Fruit fly (Drosophila melanogaster) whole organism, prepupa: ENCODE measurements around the gene CG34425.

ENCODE experiments used
- CG10631 ChIP-seq: fragments of 200-800 bp; sonication (Bioruptor generic); optimal IDR thresholded peaks from 2 replicates; lab custom pipeline; 2016; ENCODE audit warnings: missing biosample characterization, missing genetic modification characterization
- CG11294 ChIP-seq: fragments of 200-800 bp; sonication (Bioruptor generic); IDR thresholded peaks from 2 replicates; pipeline ENCODE4 v1.3.6; 2022; ENCODE audit warnings: missing biosample characterization, missing genetic modification characterization
- CG15336 ChIP-seq: fragments of 200-800 bp; sonication (Bioruptor generic); IDR thresholded peaks from 2 replicates; pipeline ENCODE4 v1.3.6; 2022; ENCODE audit warnings: missing biosample characterization, missing genetic modification characterization
- CG1621 ChIP-seq: fragments of 200-800 bp; sonication (Bioruptor generic); optimal IDR thresholded peaks from 3 replicates; lab custom pipeline; 2018; ENCODE audit warnings: missing biosample characterization, mild to moderate bottlenecking, missing genetic modification characterization
- CG3032 ChIP-seq: fragments of 200-800 bp; optimal IDR thresholded peaks from 2 replicates; lab custom pipeline; 2019; ENCODE audit warnings: missing biosample characterization, mild to moderate bottlenecking, missing genetic modification characterization, moderate library complexity
- CG31627 ChIP-seq: fragments of 200-800 bp; sonication (Bioruptor generic); optimal IDR thresholded peaks from 3 replicates; lab custom pipeline; 2016; ENCODE audit warnings: missing biosample characterization, missing genetic modification characterization
- CG34406 ChIP-seq: fragments of 200-800 bp; sonication (Bioruptor generic); optimal IDR thresholded peaks from 3 replicates; lab custom pipeline; 2016; ENCODE audit warnings: missing biosample characterization, missing genetic modification characterization
- CG4318 ChIP-seq: fragments of 200-800 bp; sonication (Bioruptor generic); optimal IDR thresholded peaks from 3 replicates; lab custom pipeline; 2017; ENCODE audit warnings: missing biosample characterization, mild to moderate bottlenecking, missing genetic modification characterization
- CG6276 ChIP-seq: fragments of 200-800 bp; sonication (Bioruptor generic); optimal IDR thresholded peaks from 2 replicates; lab custom pipeline; 2017; ENCODE audit warnings: missing biosample characterization, mild to moderate bottlenecking, missing genetic modification characterization
- CG6808 ChIP-seq: fragments of 200-800 bp; sonication (Bioruptor generic); optimal IDR thresholded peaks from 3 replicates; lab custom pipeline; 2017; ENCODE audit warnings: missing biosample characterization, missing genetic modification characterization, mild to moderate bottlenecking, moderate library complexity, missing genetic modification reagents
- CG6854 ChIP-seq: fragments of 200-800 bp; sonication (Bioruptor generic); optimal IDR thresholded peaks from 2 replicates; lab custom pipeline; 2017; ENCODE audit warnings: missing biosample characterization, mild to moderate bottlenecking, missing genetic modification characterization
- CG7368 ChIP-seq: fragments of 200-800 bp; sonication (Bioruptor generic); optimal IDR thresholded peaks from 3 replicates; lab custom pipeline; 2016; ENCODE audit warnings: missing biosample characterization, missing genetic modification characterization
- CG8632 ChIP-seq: fragments of 200-800 bp; sonication (Bioruptor generic); optimal IDR thresholded peaks from 3 replicates; lab custom pipeline; 2016; ENCODE audit warnings: missing biosample characterization, missing genetic modification characterization
- CG9139 ChIP-seq: fragments of 200-800 bp; sonication (Bioruptor generic); optimal IDR thresholded peaks from 3 replicates; lab custom pipeline; 2017; ENCODE audit warnings: missing biosample characterization, mild to moderate bottlenecking, missing genetic modification characterization
- Eip78C ChIP-seq: fragments of 200-800 bp; sonication (Bioruptor generic); peaks from one replicate; lab custom pipeline; 2016; ENCODE audit warnings: missing biosample characterization, missing genetic modification characterization
- Ets21C ChIP-seq: fragments of 200-800 bp; sonication (Bioruptor generic); optimal IDR thresholded peaks from 3 replicates; lab custom pipeline; 2016; ENCODE audit warnings: missing biosample characterization, missing genetic modification characterization
- Hr4 ChIP-seq: fragments of 200-800 bp; sonication (Bioruptor generic); optimal IDR thresholded peaks from 3 replicates; lab custom pipeline; 2016; ENCODE audit warnings: missing biosample characterization, missing genetic modification characterization
- OdsH ChIP-seq: fragments of 200-800 bp; sonication (Bioruptor generic); optimal IDR thresholded peaks from 3 replicates; lab custom pipeline; 2016; ENCODE audit warnings: missing biosample characterization, missing genetic modification characterization
- Smox ChIP-seq: fragments of 200-800 bp; sonication (Bioruptor generic); optimal IDR thresholded peaks from 3 replicates; lab custom pipeline; 2016; ENCODE audit warnings: missing biosample characterization, missing genetic modification characterization
- Sox14 ChIP-seq: fragments of 200-800 bp; sonication (Bioruptor generic); optimal IDR thresholded peaks from 3 replicates; lab custom pipeline; 2016; ENCODE audit warnings: missing biosample characterization, missing genetic modification characterization
- achi ChIP-seq: fragments of 200-800 bp; sonication (Bioruptor generic); optimal IDR thresholded peaks from 3 replicates; lab custom pipeline; 2016; ENCODE audit warnings: missing biosample characterization, missing genetic modification characterization
- acj6 ChIP-seq: fragments of 200-800 bp; sonication (Bioruptor generic); optimal IDR thresholded peaks from 3 replicates; lab custom pipeline; 2016; ENCODE audit warnings: missing biosample characterization, missing genetic modification characterization
- cyc ChIP-seq: fragments of 200-800 bp; sonication (Bioruptor generic); optimal IDR thresholded peaks from 3 replicates; lab custom pipeline; 2016; ENCODE audit warnings: missing biosample characterization, missing genetic modification characterization
- dac ChIP-seq: fragments of 200-800 bp; sonication (Bioruptor generic); optimal IDR thresholded peaks from 2 replicates; lab custom pipeline; 2017; ENCODE audit warnings: missing biosample characterization, mild to moderate bottlenecking, missing genetic modification characterization
- dsx ChIP-seq: fragments of 200-800 bp; optimal IDR thresholded peaks from 3 replicates; lab custom pipeline; 2019; ENCODE audit warnings: missing biosample characterization, mild to moderate bottlenecking, missing genetic modification characterization, moderate library complexity; ENCODE audit not compliant: poor library complexity, severe bottlenecking
- eg ChIP-seq: fragments of 200-800 bp; sonication (Bioruptor generic); IDR thresholded peaks from 3 replicates; pipeline ENCODE4 v1.3.6; 2022; ENCODE audit warnings: missing biosample characterization, missing genetic modification characterization
- fd85E ChIP-seq: fragments of 200-800 bp; sonication (Bioruptor generic); optimal IDR thresholded peaks from 3 replicates; lab custom pipeline; 2016; ENCODE audit warnings: missing biosample characterization, missing genetic modification characterization
- fkh ChIP-seq: fragments of 200-800 bp; sonication (Bioruptor generic); optimal IDR thresholded peaks from 3 replicates; lab custom pipeline; 2017; ENCODE audit warnings: missing biosample characterization, mild to moderate bottlenecking, missing genetic modification characterization, moderate library complexity
- lz ChIP-seq: fragments of 200-800 bp; sonication (Bioruptor generic); optimal IDR thresholded peaks from 3 replicates; lab custom pipeline; 2016; ENCODE audit warnings: missing biosample characterization, missing genetic modification characterization
- pdm3 ChIP-seq: fragments of 200-800 bp; sonication (Bioruptor generic); optimal IDR thresholded peaks from 3 replicates; lab custom pipeline; 2016; ENCODE audit warnings: missing biosample characterization, missing genetic modification characterization
- spab ChIP-seq: fragments of 200-800 bp; sonication (Bioruptor generic); optimal IDR thresholded peaks from 2 replicates; lab custom pipeline; 2017; ENCODE audit warnings: missing biosample characterization, mild to moderate bottlenecking, missing genetic modification characterization, missing genetic modification reagents
- svp ChIP-seq: fragments of 200-800 bp; sonication (Bioruptor generic); peaks from one replicate; lab custom pipeline; 2016; ENCODE audit warnings: missing biosample characterization, missing genetic modification characterization
- vri ChIP-seq: fragments of 200-800 bp; sonication (Bioruptor generic); optimal IDR thresholded peaks from 3 replicates; lab custom pipeline; 2016; ENCODE audit warnings: missing biosample characterization, mild to moderate bottlenecking, missing genetic modification characterization

Gene CG34425

DNA sequence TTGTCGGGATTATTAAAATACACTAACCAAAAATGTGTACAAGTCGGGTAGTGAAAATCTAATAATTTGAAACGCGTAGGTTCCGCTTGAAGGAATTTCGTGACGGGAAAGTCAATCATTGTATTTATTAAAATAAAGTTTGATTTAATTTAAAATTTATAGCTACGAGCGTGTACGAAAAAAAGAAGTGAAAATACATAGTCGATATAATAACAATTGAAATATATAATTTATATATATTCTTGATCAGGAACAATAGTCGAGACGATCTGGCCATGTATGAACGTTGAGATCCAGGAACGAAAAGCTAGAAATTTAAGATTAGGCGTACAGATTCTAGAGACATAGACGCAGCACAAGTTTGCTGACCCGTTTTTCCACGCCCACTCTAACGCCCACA lies at the start of gene CG34425:
Gene CG34425, minus strand, starts transcription at position 101 of the 400 bp plus-strand sequence.
- TF ChIP-seq CG34406 (GFP tag; lab: Kevin White, UChicago) = no peak
- TF ChIP-seq CG1621 (tag; lab: Kevin White, UChicago) = no peak
- no peak for TF ChIP-seq eg (GFP tag; lab: Robert Waterston, UW)
- TF ChIP-seq CG3032 (tag; lab: Kevin White, UChicago) = no peak
- TF ChIP-seq CG11294 (GFP tag; lab: Robert Waterston, UW) = no peak
- no peak for TF ChIP-seq achi (GFP tag; lab: Kevin White, UChicago)
- TF ChIP-seq dac = no peak
- TF ChIP-seq CG10631 (GFP tag; lab: Kevin White, UChicago) = no peak
- no peak for TF ChIP-seq CG4318 (GFP tag; lab: Kevin White, UChicago)
- TF ChIP-seq CG8632 (GFP tag; lab: Kevin White, UChicago) = no peak

dm6 chr3R:4553534-4553933 lies 47.4 kb upstream of the CG34425 start:
- TF ChIP-seq acj6 (GFP tag; lab: Kevin White, UChicago) (no peak), OdsH (no peak), CG6276 (no peak), CG15336 (GFP tag; lab: Robert Waterston, UW) (no peak), CG9139 (no peak), dac (no peak)

DNA sequence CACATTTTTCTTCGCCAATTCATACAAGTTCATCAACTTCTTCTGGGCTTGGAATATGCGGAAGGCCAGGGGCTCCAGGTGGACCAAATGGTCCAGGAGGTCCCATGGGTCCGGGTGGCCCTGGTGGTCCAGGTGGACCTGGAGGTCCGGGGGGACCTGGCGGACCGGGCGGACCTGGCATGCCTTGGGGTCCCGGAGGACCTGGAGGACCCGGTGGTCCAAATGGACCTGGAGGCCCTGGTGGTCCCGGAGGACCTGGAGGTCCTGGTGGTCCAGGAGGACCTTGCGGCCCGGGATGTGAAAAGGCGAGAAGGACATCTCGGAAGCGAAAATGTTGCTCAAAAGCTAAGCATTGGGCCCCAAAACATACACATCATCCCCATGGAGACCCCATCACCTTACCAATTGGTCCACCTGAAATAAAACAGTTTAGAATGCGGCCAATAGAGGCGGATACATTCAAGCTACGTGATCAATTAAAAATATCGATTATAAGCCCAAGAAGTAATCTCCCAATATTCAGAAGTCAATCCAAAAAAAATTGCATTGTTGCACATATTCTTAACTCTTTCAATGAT lies 36.5 kb upstream of the CG34425 start:
- TF ChIP-seq Hr4 (GFP tag; lab: Kevin White, UChicago) = no peak
- no peak for TF ChIP-seq Ets21C (GFP tag; lab: Kevin White, UChicago)
- TF ChIP-seq fd85E (GFP tag; lab: Kevin White, UChicago) = no peak
- no peak for TF ChIP-seq CG34406 (GFP tag; lab: Kevin White, UChicago)
- no peak for TF ChIP-seq cyc (GFP tag; lab: Kevin White, UChicago)
- no peak for TF ChIP-seq CG7368 (GFP tag; lab: Kevin White, UChicago)
- no peak for TF ChIP-seq CG15336 (GFP tag; lab: Robert Waterston, UW)
- no peak for TF ChIP-seq dac
- TF ChIP-seq CG31627 (GFP tag; lab: Kevin White, UChicago) = no peak
- no peak for TF ChIP-seq vri (GFP tag; lab: Kevin White, UChicago)
- no peak for TF ChIP-seq Eip78C (GFP tag; lab: Kevin White, UChicago)

dm6 chr3R:4541056-4541455 lies 34.9 kb upstream of the CG34425 start, which contains the start of gene Mur82C:
Gene Mur82C, plus strand, starts transcription at chr3R:4541356.
- TF ChIP-seq Smox = no peak
- TF ChIP-seq lz = no peak
- TF ChIP-seq CG6808 (GFP tag; lab: Kevin White, UChicago) = no peak
- TF ChIP-seq dsx (GFP tag; lab: Kevin White, UChicago) = no peak
- no peak for TF ChIP-seq Sox14 (GFP tag; lab: Kevin White, UChicago)
- TF ChIP-seq CG8632 (GFP tag; lab: Kevin White, UChicago) = no peak
- no peak for TF ChIP-seq cyc (GFP tag; lab: Kevin White, UChicago)
- TF ChIP-seq acj6 (GFP tag; lab: Kevin White, UChicago) = no peak
- no peak for TF ChIP-seq svp (GFP tag; lab: Kevin White, UChicago)
- no peak for TF ChIP-seq CG4318 (GFP tag; lab: Kevin White, UChicago)
- no peak for TF ChIP-seq CG6276
- TF ChIP-seq CG6854 = no peak
- TF ChIP-seq, all 60 proteins: peak for 0

- TF ChIP-seq fkh (GFP tag; lab: Kevin White, UChicago) (no peak), Eip78C (GFP tag; lab: Kevin White, UChicago) (peak; percentile 13), spab (GFP tag; lab: Kevin White, UChicago) (no peak), pdm3 (GFP tag; lab: Kevin White, UChicago) (no peak)
These were observed 24.8 kb upstream of the CG34425 start for dm6 chr3R:4530972-4531371.
